Fruit fly (Drosophila melanogaster) whole organism, adult: ENCODE measurements around the gene Ir8a.

Source experiments
- CG1620 ChIP-seq: fragments of 200-800 bp; sonication (Bioruptor generic); optimal IDR thresholded peaks from 2 replicates; lab custom pipeline; 2016; ENCODE audit warnings: missing biosample characterization, missing genetic modification characterization
- CG33017 ChIP-seq: fragments of 200-800 bp; sonication (Bioruptor generic); optimal IDR thresholded peaks from 2 replicates; lab custom pipeline; 2018; ENCODE audit warnings: missing biosample characterization, mild to moderate bottlenecking, missing genetic modification characterization, moderate library complexity
- kay ChIP-seq: fragments of 200-800 bp; sonication (Bioruptor generic); peaks from one replicate; lab custom pipeline; 2016; ENCODE audit warnings: missing biosample characterization, missing genetic modification characterization, borderline replicate concordance
- tj ChIP-seq: fragments of 200-800 bp; sonication (Bioruptor generic); optimal IDR thresholded peaks from 3 replicates; lab custom pipeline; 2017; ENCODE audit warnings: missing biosample characterization, mild to moderate bottlenecking, missing genetic modification characterization, moderate library complexity

dm6 chrX:9216572-9216971 is 19.8 kb downstream of the Ir8a start, which contains the start of gene CG15369:
- TF ChIP-seq kay (GFP tag; lab: Kevin White, UChicago) (no peak), tj (GFP tag; lab: Kevin White, UChicago) (no peak), CG1620 (GFP tag; lab: Kevin White, UChicago) (no peak), CG33017 (tag; lab: Kevin White, UChicago) (no peak)
